Worm (Caenorhabditis elegans) whole organism, L3 larva: ENCODE results near the gene C14A4.13.

Experiments
- R02D3.7 ChIP-seq: fragments of 150-350 bp; optimal IDR thresholded peaks from 2 replicates; lab custom pipeline; 2014; ENCODE audit warnings: missing biosample characterization, missing genetic modification characterization
- ZK546.5 ChIP-seq: sonication (generic microtip); optimal IDR thresholded peaks from 2 replicates; lab custom pipeline; 2017; ENCODE audit warnings: missing biosample characterization, missing genetic modification characterization
- ama-1 ChIP-seq: fragments of 150-350 bp; optimal IDR thresholded peaks from 2 replicates; lab custom pipeline; 2018
- elt-3 ChIP-seq, 3 experiments: fragments of 150-350 bp in 1 of 3; sonication (generic microtip) in 2 of 3; optimal IDR thresholded peaks; 2 replicates in 2 of 3; 4 replicates in 1 of 3; lab custom pipeline; 2014 to 2017; ENCODE audit warnings: missing biosample characterization in 3 of 3, missing genetic modification characterization in 3 of 3
- fos-1 ChIP-seq: fragments of 150-350 bp; optimal IDR thresholded peaks from 2 replicates; lab custom pipeline; 2014; ENCODE audit warnings: missing biosample characterization, missing genetic modification characterization
- jun-1 ChIP-seq: fragments of 150-350 bp; optimal IDR thresholded peaks from 2 replicates; lab custom pipeline; 2014; ENCODE audit warnings: missing biosample characterization, missing genetic modification reagents, missing genetic modification characterization
- nhr-76 ChIP-seq: fragments of 150-350 bp; sonication (generic microtip); optimal IDR thresholded peaks from 5 replicates; lab custom pipeline; 2014; ENCODE audit warnings: missing biosample characterization, missing genetic modification characterization
- pha-4 ChIP-seq: fragments of 150-350 bp; optimal IDR thresholded peaks from 2 replicates; lab custom pipeline; 2014; ENCODE audit warnings: missing biosample characterization, missing genetic modification reagents, missing genetic modification characterization
- skn-1 ChIP-seq: fragments of 150-350 bp; optimal IDR thresholded peaks from 2 replicates; lab custom pipeline; 2014; ENCODE audit warnings: missing biosample characterization, missing genetic modification characterization
- tbx-2 ChIP-seq: sonication (generic microtip); optimal IDR thresholded peaks from 2 replicates; lab custom pipeline; 2016; ENCODE audit warnings: mild to moderate bottlenecking, missing genetic modification characterization, missing compliant biosample characterization
- unc-39 ChIP-seq: sonication (generic microtip); optimal IDR thresholded peaks from 4 replicates; lab custom pipeline; 2017; ENCODE audit warnings: missing biosample characterization, missing genetic modification characterization
- unc-62 ChIP-seq: fragments of 150-350 bp; sonication (generic microtip); optimal IDR thresholded peaks from 4 replicates; lab custom pipeline; 2014; ENCODE audit warnings: missing biosample characterization, missing genetic modification reagents, missing genetic modification characterization

- TF ChIP-seq fos-1 (tag; lab: Kevin White, UChicago) (no peak), tbx-2 (no peak), jun-1 (no peak), unc-39 (tag; lab: Kevin White, UChicago) (no peak), ama-1 (lab: Kevin White, UChicago) (no peak), unc-62 (GFP tag; lab: Kevin White, UChicago) (no peak), elt-3 (tag; optimal IDR thresholded peaks at IDR 0.05; lab: Kevin White, UChicago) (no peak), skn-1 (tag; lab: Kevin White, UChicago) (no peak), R02D3.7 (tag; lab: Kevin White, UChicago) (no peak), nhr-76 (tag; lab: Kevin White, UChicago) (no peak), ZK546.5 (tag; lab: Kevin White, UChicago) (no peak), pha-4 (tag; lab: Kevin White, UChicago) (no peak)
These were observed 28.8 kb downstream of the C14A4.13 start, which contains the start of gene M28.10 for ce11 chrII:10646901-10647566.
